Fruit fly (Drosophila melanogaster) whole organism, embryonic: ENCODE results near the gene Tctp.

ENCODE experiments used
- Abd-B ChIP-seq: fragments of 200-800 bp; sonication (Bioruptor generic); optimal IDR thresholded peaks from 2 replicates; lab custom pipeline; 2018; ENCODE audit warnings: missing biosample characterization, mild to moderate bottlenecking, missing genetic modification characterization, moderate library complexity
- CG10274 ChIP-seq: fragments of 200-800 bp; sonication (Bioruptor generic); optimal IDR thresholded peaks from 3 replicates; lab custom pipeline; 2017; ENCODE audit warnings: missing biosample characterization, mild to moderate bottlenecking, missing genetic modification characterization
- CG10654 ChIP-seq: fragments of 200-800 bp; sonication (Bioruptor generic); optimal IDR thresholded peaks from 2 replicates; lab custom pipeline; 2016; ENCODE audit warnings: missing biosample characterization, missing genetic modification characterization
- CG10979 ChIP-seq: fragments of 200-800 bp; sonication (Bioruptor generic); optimal IDR thresholded peaks from 2 replicates; lab custom pipeline; 2018; ENCODE audit warnings: missing biosample characterization, mild to moderate bottlenecking, missing genetic modification characterization, moderate library complexity
- CG12236 ChIP-seq: fragments of 200-800 bp; sonication (Bioruptor generic); optimal IDR thresholded peaks from 2 replicates; lab custom pipeline; 2016; ENCODE audit warnings: missing biosample characterization, missing genetic modification characterization
- CG15601 ChIP-seq: fragments of 200-800 bp; sonication (Bioruptor generic); optimal IDR thresholded peaks from 3 replicates; lab custom pipeline; 2019; ENCODE audit warnings: missing biosample characterization, mild to moderate bottlenecking, missing genetic modification characterization, moderate library complexity
- CG15696 ChIP-seq: fragments of 200-800 bp; sonication (Bioruptor generic); optimal IDR thresholded peaks from 2 replicates; lab custom pipeline; 2019; ENCODE audit warnings: missing biosample characterization, mild to moderate bottlenecking, missing genetic modification characterization, moderate library complexity
- CG33213 ChIP-seq: fragments of 200-800 bp; sonication (Bioruptor generic); optimal IDR thresholded peaks from 3 replicates; lab custom pipeline; 2016; ENCODE audit warnings: missing biosample characterization, missing genetic modification characterization
- CG4360 ChIP-seq: fragments of 200-800 bp; sonication (Bioruptor generic); IDR thresholded peaks from 2 replicates; pipeline ENCODE4 v1.3.6; 2022; ENCODE audit warnings: missing biosample characterization, missing genetic modification characterization
- CG43689 ChIP-seq: fragments of 200-800 bp; sonication (Bioruptor generic); IDR thresholded peaks from 2 replicates; pipeline ENCODE4 v1.3.6; 2022; ENCODE audit warnings: missing biosample characterization, missing genetic modification characterization
- CG4404 ChIP-seq: fragments of 200-800 bp; sonication (Bioruptor generic); IDR thresholded peaks from 2 replicates; pipeline ENCODE4 v1.3.6; 2022; ENCODE audit warnings: missing biosample characterization, missing genetic modification characterization
- CG4730 ChIP-seq: fragments of 200-800 bp; sonication (Bioruptor generic); IDR thresholded peaks from 2 replicates; pipeline ENCODE4 v1.3.6; 2022; ENCODE audit warnings: missing biosample characterization, missing genetic modification characterization
- CG6175 ChIP-seq: fragments of 200-800 bp; sonication (Bioruptor generic); IDR thresholded peaks from 3 replicates; pipeline ENCODE4 v1.3.6; 2022; ENCODE audit warnings: missing biosample characterization, missing genetic modification characterization
- CG6654 ChIP-seq: fragments of 200-800 bp; sonication (Bioruptor generic); optimal IDR thresholded peaks from 2 replicates; lab custom pipeline; 2017; ENCODE audit warnings: missing biosample characterization, mild to moderate bottlenecking, missing genetic modification characterization
- CG6689 ChIP-seq: fragments of 200-800 bp; sonication (Bioruptor generic); IDR thresholded peaks from 2 replicates; pipeline ENCODE4 v1.3.6; 2022; ENCODE audit warnings: missing biosample characterization, missing genetic modification characterization
- CG6854 ChIP-seq: fragments of 200-800 bp; sonication (Bioruptor generic); optimal IDR thresholded peaks from 3 replicates; lab custom pipeline; 2017; ENCODE audit warnings: missing biosample characterization, mild to moderate bottlenecking, missing genetic modification characterization
- CG8089 ChIP-seq: fragments of 200-800 bp; sonication (Bioruptor generic); optimal IDR thresholded peaks from 3 replicates; lab custom pipeline; 2016; ENCODE audit warnings: missing biosample characterization, missing genetic modification characterization
- CG8281 ChIP-seq: fragments of 200-800 bp; sonication (Bioruptor generic); optimal IDR thresholded peaks from 2 replicates; lab custom pipeline; 2018; ENCODE audit warnings: missing biosample characterization, mild to moderate bottlenecking, missing genetic modification characterization, moderate library complexity
- CG8388 ChIP-seq: fragments of 200-800 bp; sonication (Bioruptor generic); optimal IDR thresholded peaks from 2 replicates; lab custom pipeline; 2019; ENCODE audit warnings: missing biosample characterization, mild to moderate bottlenecking, missing genetic modification characterization, moderate library complexity
- CG8478 ChIP-seq: fragments of >200 bp; optimal IDR thresholded peaks from 2 replicates; lab custom pipeline; 2018
- CG8924 ChIP-seq: fragments of 200-800 bp; optimal IDR thresholded peaks from 3 replicates; lab custom pipeline; 2019; ENCODE audit warnings: missing biosample characterization, mild to moderate bottlenecking, missing genetic modification characterization, moderate library complexity
- CG8944 ChIP-seq: fragments of 200-800 bp; sonication (Bioruptor generic); optimal IDR thresholded peaks from 3 replicates; lab custom pipeline; 2016; ENCODE audit warnings: missing biosample characterization, missing genetic modification characterization
- CG9797 ChIP-seq: fragments of 200-800 bp; sonication (Bioruptor generic); optimal IDR thresholded peaks from 3 replicates; lab custom pipeline; 2018; ENCODE audit warnings: missing biosample characterization, mild to moderate bottlenecking, missing genetic modification characterization
- Dll ChIP-seq: fragments of 200-800 bp; sonication (Bioruptor generic); IDR thresholded peaks from 4 replicates; pipeline ENCODE4 v1.3.6; 2022; ENCODE audit warnings: missing biosample characterization, missing genetic modification characterization; ENCODE audit not compliant: partially characterized antibody
- Dp ChIP-seq: fragments of 200-800 bp; sonication (Bioruptor generic); optimal IDR thresholded peaks from 2 replicates; lab custom pipeline; 2018; ENCODE audit warnings: missing biosample characterization, mild to moderate bottlenecking, missing genetic modification characterization, moderate library complexity
- HLH3B ChIP-seq: fragments of 200-800 bp; sonication (Bioruptor generic); IDR thresholded peaks from 2 replicates; pipeline ENCODE4 v1.3.6; 2022; ENCODE audit warnings: missing biosample characterization, missing genetic modification characterization
- HLH4C ChIP-seq: fragments of 200-800 bp; sonication (Bioruptor generic); IDR thresholded peaks from 3 replicates; pipeline ENCODE4 v1.3.6; 2022; ENCODE audit warnings: missing biosample characterization, missing genetic modification characterization; ENCODE audit not compliant: partially characterized antibody
- MBD-R2 ChIP-seq: fragments of 200-800 bp; sonication (Bioruptor generic); IDR thresholded peaks from 2 replicates; pipeline ENCODE4 v1.3.6; 2022; ENCODE audit warnings: missing biosample characterization, missing genetic modification characterization
- Med ChIP-seq: fragments of 200-800 bp; sonication (Bioruptor generic); peaks from one replicate; lab custom pipeline; 2016; ENCODE audit warnings: missing biosample characterization, missing genetic modification characterization, mild to moderate bottlenecking, inconsistent platforms, moderate library complexity
- Mrtf ChIP-seq: fragments of 200-800 bp; sonication (Bioruptor generic); IDR thresholded peaks from 3 replicates; pipeline ENCODE4 v1.3.6; 2022; ENCODE audit warnings: missing biosample characterization, missing genetic modification characterization
- Nf-YA ChIP-seq: fragments of 200-800 bp; sonication (Bioruptor generic); IDR thresholded peaks from 2 replicates; pipeline ENCODE4 v1.3.6; 2022; ENCODE audit warnings: missing biosample characterization, missing genetic modification characterization
- bigmax ChIP-seq: fragments of 200-800 bp; sonication (Bioruptor generic); optimal IDR thresholded peaks from 2 replicates; lab custom pipeline; 2018; ENCODE audit warnings: missing biosample characterization, mild to moderate bottlenecking, missing genetic modification characterization
- cwo ChIP-seq: fragments of 200-800 bp; sonication (Bioruptor generic); optimal IDR thresholded peaks from 3 replicates; lab custom pipeline; 2017; ENCODE audit warnings: missing biosample characterization, missing genetic modification characterization, mild to moderate bottlenecking, moderate library complexity, missing genetic modification reagents
- dan ChIP-seq: fragments of 200-800 bp; sonication (Bioruptor generic); IDR thresholded peaks from 2 replicates; pipeline ENCODE4 v1.3.6; 2022; ENCODE audit warnings: missing biosample characterization, missing genetic modification characterization
- danr ChIP-seq: fragments of 200-800 bp; sonication (Bioruptor generic); IDR thresholded peaks from 2 replicates; pipeline ENCODE4 v1.3.6; 2022; ENCODE audit warnings: missing biosample characterization, missing genetic modification characterization
- dm ChIP-seq: fragments of 200-800 bp; sonication (Bioruptor generic); optimal IDR thresholded peaks from 3 replicates; lab custom pipeline; 2016; ENCODE audit warnings: missing biosample characterization, missing genetic modification characterization
- dmrt11E ChIP-seq: fragments of 200-800 bp; sonication (Bioruptor generic); optimal IDR thresholded peaks from 3 replicates; lab custom pipeline; 2018; ENCODE audit warnings: missing biosample characterization, mild to moderate bottlenecking, missing genetic modification characterization, moderate library complexity
- dysf ChIP-seq: fragments of 200-800 bp; sonication (Bioruptor generic); IDR thresholded peaks from 3 replicates; pipeline ENCODE4 v1.3.6; 2022; ENCODE audit warnings: missing biosample characterization, missing genetic modification characterization
- eve ChIP-seq, 2 experiments: fragments of >200 bp; optimal IDR thresholded peaks; 2 replicates each; lab custom pipeline; 2017; ENCODE audit warnings: missing biosample characterization in 2 of 2, missing genetic modification characterization in 2 of 2
- gem ChIP-seq: fragments of 200-800 bp; sonication (Bioruptor generic); optimal IDR thresholded peaks from 2 replicates; lab custom pipeline; 2019; ENCODE audit warnings: missing biosample characterization, mild to moderate bottlenecking, missing genetic modification characterization, moderate library complexity
- hbn ChIP-seq: fragments of 200-800 bp; sonication (Bioruptor generic); IDR thresholded peaks from 2 replicates; pipeline ENCODE4 v1.3.6; 2022; ENCODE audit warnings: missing biosample characterization, missing genetic modification characterization; ENCODE audit not compliant: partially characterized antibody
- insv ChIP-seq, 2 experiments: fragments of 200-800 bp; sonication (Bioruptor generic); optimal IDR thresholded peaks; 3 replicates each; lab custom pipeline; 2016 to 2018; ENCODE audit warnings: missing biosample characterization in 2 of 2, missing genetic modification characterization in 2 of 2
- jigr1 ChIP-seq: fragments of 200-800 bp; sonication (Bioruptor generic); IDR thresholded peaks from 3 replicates; pipeline ENCODE4 v1.3.6; 2022; ENCODE audit warnings: missing biosample characterization, missing genetic modification characterization
- kah ChIP-seq: fragments of 200-800 bp; sonication (Bioruptor generic); optimal IDR thresholded peaks from 2 replicates; lab custom pipeline; 2018; ENCODE audit warnings: missing biosample characterization, mild to moderate bottlenecking, missing genetic modification characterization
- kni ChIP-seq: fragments of 200-800 bp; sonication (Bioruptor generic); optimal IDR thresholded peaks from 3 replicates; lab custom pipeline; 2017; ENCODE audit warnings: mild to moderate bottlenecking, missing biosample characterization, missing genetic modification reagents, missing genetic modification characterization
- lov ChIP-seq, 2 experiments: fragments of 200-800 bp in 1 of 2; fragments of >200 bp in 1 of 2; sonication (Bioruptor generic) in 1 of 2; IDR thresholded peaks in 1 of 2; optimal IDR thresholded peaks in 1 of 2; 2 replicates in 1 of 2; 3 replicates in 1 of 2; pipeline versions ENCODE4 v1.3.6 to Lab custom; 2017 to 2022; ENCODE audit warnings: missing biosample characterization in 1 of 2, missing genetic modification characterization in 1 of 2
- odd ChIP-seq: fragments of 200-800 bp; sonication (Bioruptor generic); optimal IDR thresholded peaks from 2 replicates; lab custom pipeline; 2017; ENCODE audit warnings: missing biosample characterization, mild to moderate bottlenecking, missing genetic modification characterization
- sens-2 ChIP-seq: fragments of 200-800 bp; sonication (Bioruptor generic); IDR thresholded peaks from 2 replicates; pipeline ENCODE4 v1.3.6; 2022; ENCODE audit warnings: missing biosample characterization, missing genetic modification characterization
- ttk ChIP-seq: fragments of 200-800 bp; sonication (Bioruptor generic); IDR thresholded peaks from 2 replicates; pipeline ENCODE4 v2.1.2; 2022; ENCODE audit warnings: missing biosample characterization, missing genetic modification characterization
- z ChIP-seq: fragments of 200-800 bp; sonication (Bioruptor generic); IDR thresholded peaks from 3 replicates; pipeline ENCODE4 v1.3.6; 2022; ENCODE audit warnings: missing biosample characterization, missing genetic modification characterization
- zfh1 ChIP-seq: fragments of 200-800 bp; sonication (Bioruptor generic); IDR thresholded peaks from 3 replicates; pipeline ENCODE4 v1.3.6; 2022; ENCODE audit warnings: missing biosample characterization, missing genetic modification characterization

Tctp gene

dm6 chr3R:11231705-11232261 lies 21.7 kb downstream of the Tctp start, which contains the start of the genes CG17187 and Dph3:
TSS of gene CG17187 (minus strand) at chr3R:11231879.
TSS of gene Dph3 (plus strand) at chr3R:11231912.
- TF ChIP-seq sens-2 (no peak), hbn (GFP tag; lab: Robert Waterston, UW) (no peak), CG15696 (no peak), CG8388 (no peak), Med (GFP tag; lab: Kevin White, UChicago) (no peak), zfh1 (GFP tag; lab: Robert Waterston, UW) (no peak), CG4360 (GFP tag; lab: Robert Waterston, UW) (no peak), CG10654 (GFP tag; lab: Kevin White, UChicago) (no peak), CG4404 (GFP tag; lab: Robert Waterston, UW) (no peak), dan (no peak), CG12236 (GFP tag; lab: Kevin White, UChicago) (no peak), HLH3B (GFP tag; lab: Robert Waterston, UW) (no peak), lov (optimal IDR thresholded peaks at IDR 0.05; lab: Kevin White, UChicago) (no peak), lov (GFP tag; IDR thresholded peaks at IDR 0.05; lab: Robert Waterston, UW) (no peak), kah (no peak), kni (no peak), odd (GFP tag; lab: Kevin White, UChicago) (no peak), CG33213 (GFP tag; lab: Kevin White, UChicago) (no peak), CG8281 (no peak), CG43689 (GFP tag; lab: Robert Waterston, UW) (no peak), ttk (GFP tag; lab: Robert Waterston, UW) (no peak), Dp (GFP tag; lab: Kevin White, UChicago) (peak; percentile 10), danr (no peak), MBD-R2 (GFP tag; lab: Robert Waterston, UW) (peak; percentile 85), dm (GFP tag; lab: Kevin White, UChicago) (peak; percentile 74), dmrt11E (no peak), CG8924 (tag; lab: Kevin White, UChicago) (peak; percentile 19), CG6654 (GFP tag; lab: Kevin White, UChicago) (no peak), Mrtf (GFP tag; lab: Robert Waterston, UW) (no peak), CG8089 (GFP tag; lab: Kevin White, UChicago) (no peak), CG10274 (no peak), cwo (GFP tag; lab: Kevin White, UChicago) (no peak), Dll (GFP tag; lab: Robert Waterston, UW) (no peak), jigr1 (GFP tag; lab: Robert Waterston, UW) (no peak), gem (no peak), CG6854 (GFP tag; lab: Kevin White, UChicago) (no peak), Abd-B (no peak), z (GFP tag; lab: Robert Waterston, UW) (no peak), eve (GFP tag; optimal IDR thresholded peaks at IDR 0.05; lab: Kevin White, UChicago) (no peak), CG6175 (GFP tag; lab: Robert Waterston, UW) (no peak), CG4730 (GFP tag; lab: Robert Waterston, UW) (no peak), CG8944 (GFP tag; lab: Kevin White, UChicago) (no peak), dysf (no peak), CG8478 (no peak), Nf-YA (GFP tag; lab: Robert Waterston, UW) (no peak), CG10979 (peak; percentile 35), CG6689 (GFP tag; lab: Robert Waterston, UW) (no peak), bigmax (GFP tag; lab: Kevin White, UChicago) (no peak), HLH4C (no peak), insv (GFP tag; optimal IDR thresholded peaks at IDR 0.05; lab: Kevin White, UChicago) (no peak), CG15601 (tag; lab: Kevin White, UChicago) (no peak), CG9797 (GFP tag; lab: Kevin White, UChicago) (peak; percentile 15)
